Fruit fly (Drosophila melanogaster) ovary, adult (tissue): Measurements from ENCODE around the gene CG32572.

Experiments used
- CG17801 ChIP-seq: fragments of 200-800 bp; optimal IDR thresholded peaks from 2 replicates; lab custom pipeline; 2019; ENCODE audit warnings: missing biosample characterization, mild to moderate bottlenecking, missing genetic modification characterization, moderate library complexity; ENCODE audit not compliant: partially characterized antibody

Gene CG32572

DNA sequence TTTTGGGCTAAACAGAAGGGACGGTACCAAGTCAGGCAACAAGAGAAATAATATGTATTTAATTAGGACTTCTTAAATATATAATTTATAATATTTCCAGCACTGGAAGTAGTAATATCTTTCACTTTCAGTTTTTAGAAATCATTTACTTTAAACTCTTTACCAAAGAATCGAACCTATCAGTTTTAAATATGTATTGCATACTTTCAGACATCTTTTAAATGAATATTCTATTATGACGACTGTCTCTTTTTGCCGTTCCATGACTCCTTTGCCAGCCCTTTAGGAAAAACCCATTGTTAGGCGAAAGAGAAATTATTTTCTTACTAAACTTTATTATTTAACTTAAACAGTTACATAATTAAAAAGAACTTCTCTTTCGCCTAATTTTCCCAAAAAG is 36.7 kb downstream of the CG32572 start:
- no peak for TF ChIP-seq CG17801 (GFP tag; lab: Kevin White, UChicago)

DNA sequence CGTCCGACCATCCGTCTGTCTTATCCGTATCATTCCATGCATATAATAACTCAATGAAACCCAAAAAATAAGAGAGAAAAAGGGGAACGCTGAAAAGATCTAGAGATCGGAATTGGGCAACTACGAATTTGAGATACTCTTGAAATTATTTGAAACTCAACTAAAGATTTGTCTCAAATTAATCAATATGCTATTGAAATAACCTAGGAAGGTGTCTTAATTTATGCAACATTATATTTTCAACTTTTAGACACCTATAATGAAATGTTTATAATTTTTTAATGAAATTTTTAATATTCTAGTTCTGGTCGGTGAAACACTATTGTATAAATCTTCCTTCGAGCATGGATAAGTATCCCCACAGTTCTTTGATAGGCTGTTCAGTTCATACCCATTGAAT is 39.6 kb downstream of the CG32572 start:
- no peak for TF ChIP-seq CG17801 (GFP tag; lab: Kevin White, UChicago)

- no peak for TF ChIP-seq CG17801 (GFP tag; lab: Kevin White, UChicago)
Measured at dm6 chrX:16761531-16761930, 40.5 kb downstream of the CG32572 start.

dm6 chrX:16764955-16765354 is 44.0 kb downstream of the CG32572 start:
- TF ChIP-seq CG17801 (GFP tag; lab: Kevin White, UChicago) = no peak

dm6 chrX:16765809-16766208 is 44.8 kb downstream of the CG32572 start:
- TF ChIP-seq CG17801 (GFP tag; lab: Kevin White, UChicago) = no peak

dm6 chrX:16766868-16767431 is 46.0 kb downstream of the CG32572 start:
- no peak for TF ChIP-seq CG17801 (GFP tag; lab: Kevin White, UChicago)

DNA sequence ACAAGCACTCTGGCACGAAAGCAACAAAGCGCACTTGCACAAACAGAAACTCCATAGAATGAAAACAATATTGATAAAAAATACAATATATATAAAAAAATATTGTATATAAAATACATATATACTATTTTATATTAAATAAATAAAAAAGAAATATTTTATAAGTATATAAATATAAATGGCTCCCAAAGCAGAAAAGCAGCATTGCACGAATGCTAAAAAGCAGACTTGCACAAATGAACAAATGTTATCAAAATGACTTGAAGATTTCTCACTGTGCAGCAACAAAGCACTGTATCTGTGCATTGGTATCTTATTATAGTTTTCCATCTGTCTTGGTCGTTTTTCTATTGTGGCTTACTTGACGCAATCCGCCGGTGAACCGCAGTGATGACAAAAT is 47.8 kb downstream of the CG32572 start:
- no peak for TF ChIP-seq CG17801 (GFP tag; lab: Kevin White, UChicago)

dm6 chrX:16772882-16773827 is 52.2 kb downstream of the CG32572 start:
- TF ChIP-seq CG17801 (GFP tag; lab: Kevin White, UChicago) = no peak

DNA sequence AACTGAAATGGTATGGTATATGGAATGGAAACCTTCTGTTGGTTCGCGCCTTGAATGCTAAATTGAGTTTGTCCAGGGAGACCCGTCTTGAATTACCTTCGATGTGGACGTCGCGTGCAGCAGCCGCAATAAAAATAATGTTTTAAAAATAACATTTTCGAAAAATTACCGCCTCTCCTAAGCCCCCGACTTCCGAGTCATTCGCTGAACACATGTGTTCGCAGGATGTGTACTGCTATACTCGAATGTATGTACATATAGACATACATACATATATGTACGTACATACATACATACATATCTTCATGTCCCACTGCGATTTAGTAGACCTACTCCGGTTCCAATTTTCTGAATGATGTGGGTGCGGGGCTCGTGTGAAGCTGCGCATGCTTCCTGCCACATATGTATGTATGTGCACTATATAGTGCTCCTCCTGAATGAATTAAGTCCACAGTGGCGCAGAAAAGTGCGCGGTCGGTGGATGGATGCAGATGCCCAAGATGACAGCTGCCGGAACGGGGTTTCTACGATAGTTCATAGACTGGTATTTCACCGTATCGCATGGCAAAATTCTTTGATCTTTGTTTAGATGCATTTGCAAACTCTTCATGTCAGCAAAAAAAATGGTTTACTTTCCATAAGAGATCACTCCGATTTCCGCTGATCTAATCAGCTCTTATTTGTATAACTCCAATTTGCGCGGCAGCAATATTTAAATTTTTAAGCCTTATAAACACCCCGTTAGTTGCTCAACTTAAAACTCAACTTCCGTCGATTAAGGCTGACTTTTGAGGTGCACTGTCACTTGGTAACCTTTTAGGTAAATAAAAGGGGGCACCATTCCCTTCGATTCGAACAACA is 53.4 kb downstream of the CG32572 start:
- TF ChIP-seq CG17801 (GFP tag; lab: Kevin White, UChicago) = no peak

DNA sequence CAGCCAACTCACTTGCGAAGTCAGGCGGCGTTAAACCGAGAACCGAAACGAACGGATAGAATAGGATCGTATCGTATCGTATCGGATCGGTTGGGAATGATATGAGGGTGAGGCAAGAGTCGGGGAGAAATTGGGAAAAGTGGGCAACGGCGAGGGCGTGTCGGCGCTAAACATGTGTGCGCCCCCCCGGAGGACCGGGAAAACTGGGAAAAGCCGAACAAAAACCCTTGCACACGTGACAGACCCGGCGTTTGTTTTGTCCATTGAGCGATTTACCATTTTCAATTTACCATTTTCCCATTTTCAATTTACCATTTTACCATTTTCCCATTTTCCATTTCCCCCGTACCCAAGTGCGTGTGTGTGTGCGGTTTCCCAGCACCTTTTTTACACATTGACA is 54.1 kb downstream of the CG32572 start:
- no peak for TF ChIP-seq CG17801 (GFP tag; lab: Kevin White, UChicago)
